Fruit fly (Drosophila melanogaster): ENCODE data around the gene ChAT.

- TF ChIP-seq CG17806 (tag; optimal IDR thresholded peaks at IDR 0.05) (no peak), D1 (tag; optimal IDR thresholded peaks at IDR 0.05) (no peak), CG12605 (GFP tag; IDR thresholded peaks at IDR 0.05) (no peak), CG14655 (GFP tag; optimal IDR thresholded peaks at IDR 0.05) (no peak), Snoo (tag; optimal IDR thresholded peaks at IDR 0.05) (no peak)
Measured at dm6 chr3R:18732381-18732780, 27.1 kb downstream of the ChAT start, which contains the start of gene CG14302.

Data from whole organism, pupa.